5 fruit fly cellular contexts compared by ENCODE assay signal in the genomic region with DNA sequence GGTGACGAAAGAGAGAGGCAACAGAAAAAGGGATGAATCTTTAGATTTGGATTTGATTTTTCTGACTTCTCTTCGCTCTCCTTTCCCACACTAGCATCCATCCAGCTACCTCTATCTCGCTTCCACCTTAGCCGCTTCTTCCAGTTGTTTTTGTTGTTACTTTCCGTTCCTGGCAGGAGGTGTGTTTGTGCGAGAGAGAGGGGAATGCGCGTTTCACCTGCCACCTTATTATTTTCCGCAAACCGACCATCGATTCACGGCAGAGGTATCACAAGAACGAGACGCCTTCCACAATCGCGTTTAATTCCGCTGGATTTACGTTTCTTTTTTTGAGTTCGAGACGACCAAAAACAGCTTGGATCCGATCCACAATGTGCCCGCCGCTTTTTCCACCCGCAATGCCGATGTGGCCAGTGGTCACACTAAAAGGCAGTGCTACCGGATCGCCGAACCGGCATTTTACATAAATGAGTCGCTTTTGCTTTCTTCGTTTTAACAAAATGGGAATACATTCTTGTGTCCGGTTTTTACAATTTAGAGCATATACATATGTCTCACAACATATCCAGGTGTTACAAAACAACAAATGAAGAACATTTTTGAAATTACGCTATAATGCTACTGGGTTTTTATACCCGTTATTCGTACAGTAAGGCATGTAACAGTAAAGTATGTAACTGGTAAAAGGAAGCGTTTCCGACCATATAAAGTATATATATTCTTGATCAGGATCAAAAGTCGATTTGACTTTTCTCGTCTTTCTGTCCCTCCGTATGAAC.
TF ChIP-seq lines count a peak whose summit lies in the region.

Gene alpha-Man-Ia, minus strand, starts transcription at position 392 of the 779 bp plus-strand sequence.

- peak; percentile 41 for TF ChIP-seq CTCF in whole organism, embryonic (GFP tag; optimal IDR thresholded peaks at IDR 0.05; lab: Kevin White, UChicago)

TF ChIP-seq in whole organism, adult, 20 proteins besides CTCF, POLR2A, EP300 and RAD21:
- peak; percentile 42 for TF ChIP-seq Crg-1 (GFP tag; optimal IDR thresholded peaks at IDR 0.05; lab: Kevin White, UChicago)
- peak; percentile 8 for TF ChIP-seq toe (GFP tag; optimal IDR thresholded peaks at IDR 0.05; lab: Kevin White, UChicago)
- peak; percentile 46 for TF ChIP-seq Mnt (GFP tag; optimal IDR thresholded peaks at IDR 0.05; lab: Kevin White, UChicago)
- no peak for TF ChIP-seq Clk (GFP tag; optimal IDR thresholded peaks at IDR 0.05; lab: Kevin White, UChicago)
- TF ChIP-seq pad (GFP tag; optimal IDR thresholded peaks at IDR 0.05; lab: Kevin White, UChicago): peak; percentile 4
- no peak for TF ChIP-seq CG11617 (GFP tag; optimal IDR thresholded peaks at IDR 0.05; lab: Kevin White, UChicago)
- TF ChIP-seq bab1 (GFP tag; optimal IDR thresholded peaks at IDR 0.05; lab: Kevin White, UChicago): peak; percentile 39
- no peak for TF ChIP-seq CG33017 (tag; optimal IDR thresholded peaks at IDR 0.05; lab: Kevin White, UChicago)
- peak; percentile 39 for TF ChIP-seq CG5204 (GFP tag; optimal IDR thresholded peaks at IDR 0.05; lab: Kevin White, UChicago)
- no peak for TF ChIP-seq ovo (GFP tag; optimal IDR thresholded peaks at IDR 0.05; lab: Kevin White, UChicago)
- TF ChIP-seq CG12768 (GFP tag; optimal IDR thresholded peaks at IDR 0.05; lab: Kevin White, UChicago): no peak
- TF ChIP-seq tj (GFP tag; optimal IDR thresholded peaks at IDR 0.05; lab: Kevin White, UChicago): no peak
- peak; percentile 48 for TF ChIP-seq CG1620 (GFP tag; optimal IDR thresholded peaks at IDR 0.05; lab: Kevin White, UChicago)

TF ChIP-seq in whole organism, embryonic, 481 proteins besides CTCF, POLR2A, EP300 and RAD21 (continues in another document):
- TF ChIP-seq CG4424 (GFP tag; optimal IDR thresholded peaks at IDR 0.05; lab: Kevin White, UChicago): no peak
- TF ChIP-seq CG17328 (GFP tag; IDR thresholded peaks at IDR 0.05; lab: Robert Waterston, UW): no peak
- no peak for TF ChIP-seq Hand (GFP tag; optimal IDR thresholded peaks at IDR 0.05; lab: Kevin White, UChicago)
- peak; percentile 97 for TF ChIP-seq pros (GFP tag; optimal IDR thresholded peaks at IDR 0.05; lab: Kevin White, UChicago)
- no peak for TF ChIP-seq Bteb2 (GFP tag; optimal IDR thresholded peaks at IDR 0.05; lab: Kevin White, UChicago)
- TF ChIP-seq CG11093 (GFP tag; IDR thresholded peaks at IDR 0.05; lab: Robert Waterston, UW): no peak
- peak; percentile 27 for TF ChIP-seq Meics (GFP tag; optimal IDR thresholded peaks at IDR 0.05; lab: Kevin White, UChicago)
- TF ChIP-seq psq (GFP tag; optimal IDR thresholded peaks at IDR 0.05; lab: Kevin White, UChicago): no peak
- peak; percentile 5 for TF ChIP-seq Six4 (GFP tag; optimal IDR thresholded peaks at IDR 0.05; lab: Kevin White, UChicago)
- TF ChIP-seq vvl (GFP tag; IDR thresholded peaks at IDR 0.05; lab: Robert Waterston, UW): peak; percentile 30; the same call in 1 of the 2 replicates
- peak; percentile 31 for TF ChIP-seq zfh2 (GFP tag; optimal IDR thresholded peaks at IDR 0.05; lab: Kevin White, UChicago)
- TF ChIP-seq CG15479 (GFP tag; optimal IDR thresholded peaks at IDR 0.05; lab: Kevin White, UChicago): no peak
- TF ChIP-seq zen2 (GFP tag; IDR thresholded peaks at IDR 0.05; lab: Robert Waterston, UW; ENCODE audit: partially characterized antibody): no peak
- no peak for TF ChIP-seq CG6854 (GFP tag; optimal IDR thresholded peaks at IDR 0.05; lab: Kevin White, UChicago)
- no peak for TF ChIP-seq cas (GFP tag; IDR thresholded peaks at IDR 0.05; lab: Robert Waterston, UW)
- no peak for TF ChIP-seq CG13894 (tag; optimal IDR thresholded peaks at IDR 0.05; lab: Kevin White, UChicago)
- no peak for TF ChIP-seq gro (GFP tag; optimal IDR thresholded peaks at IDR 0.05; lab: Kevin White, UChicago)
- TF ChIP-seq ro (GFP tag; IDR thresholded peaks at IDR 0.05; lab: Robert Waterston, UW): no peak

TF ChIP-seq in whole organism, prepupa, 60 proteins besides CTCF, POLR2A, EP300 and RAD21 (continues in another document):
- TF ChIP-seq OdsH (GFP tag; optimal IDR thresholded peaks at IDR 0.05; lab: Kevin White, UChicago) (peak; percentile 7), vri (GFP tag; optimal IDR thresholded peaks at IDR 0.05; lab: Kevin White, UChicago) (no peak), Lpt (GFP tag; optimal IDR thresholded peaks at IDR 0.05; lab: Kevin White, UChicago) (no peak), CG11294 (GFP tag; IDR thresholded peaks at IDR 0.05; lab: Robert Waterston, UW) (no peak), pdm3 (GFP tag; optimal IDR thresholded peaks at IDR 0.05; lab: Kevin White, UChicago) (peak; percentile 30), net (GFP tag; optimal IDR thresholded peaks at IDR 0.05; lab: Kevin White, UChicago) (peak; percentile 25), dsx (GFP tag; optimal IDR thresholded peaks at IDR 0.05; lab: Kevin White, UChicago; ENCODE audit: poor library complexity, severe bottlenecking) (no peak), CG11902 (GFP tag; optimal IDR thresholded peaks at IDR 0.05; lab: Kevin White, UChicago) (no peak), Sox15 (GFP tag; optimal IDR thresholded peaks at IDR 0.05; lab: Kevin White, UChicago) (no peak), CG11762 (GFP tag; optimal IDR thresholded peaks at IDR 0.05; lab: Kevin White, UChicago; ENCODE audit: insufficient read depth) (no peak), CG10631 (GFP tag; optimal IDR thresholded peaks at IDR 0.05; lab: Kevin White, UChicago) (peak; percentile 3), CG32006 (GFP tag; optimal IDR thresholded peaks at IDR 0.05; lab: Kevin White, UChicago) (peak; percentile 11), CG8119 (GFP tag; IDR thresholded peaks at IDR 0.05; lab: Robert Waterston, UW) (no peak), Eip75B (GFP tag; optimal IDR thresholded peaks at IDR 0.05; lab: Kevin White, UChicago) (peak; percentile 9), Met (GFP tag; optimal IDR thresholded peaks at IDR 0.05; lab: Kevin White, UChicago) (peak; percentile 5), Gug (GFP tag; IDR thresholded peaks at IDR 0.05; lab: Robert Waterston, UW) (no peak), esn (GFP tag; optimal IDR thresholded peaks at IDR 0.05; lab: Kevin White, UChicago) (no peak), achi (GFP tag; optimal IDR thresholded peaks at IDR 0.05; lab: Kevin White, UChicago) (peak; percentile 17)

TF ChIP-seq in whole organism, pupa, 21 proteins besides CTCF, POLR2A, EP300 and RAD21:
- TF ChIP-seq Pif1B (GFP tag; optimal IDR thresholded peaks at IDR 0.05; lab: Kevin White, UChicago) (no peak), CG4496 (GFP tag; IDR thresholded peaks at IDR 0.05; lab: Robert Waterston, UW) (0 out of 3 replicates have a peak, but pooled peaks have one; percentile 25)

TF ChIP-seq in whole organism, wandering third instar larva, 38 proteins besides CTCF, POLR2A, EP300 and RAD21:
- TF ChIP-seq CG9705 (GFP tag; optimal IDR thresholded peaks at IDR 0.05; lab: Kevin White, UChicago) (peak; percentile 17), psq (GFP tag; optimal IDR thresholded peaks at IDR 0.05; lab: Kevin White, UChicago) (peak; percentile 69), Rel (GFP tag; optimal IDR thresholded peaks at IDR 0.05; lab: Kevin White, UChicago) (no peak), Rel (tag; optimal IDR thresholded peaks at IDR 0.05; lab: Kevin White, UChicago) (no peak), br (GFP tag; optimal IDR thresholded peaks at IDR 0.05; lab: Kevin White, UChicago) (no peak), brk (GFP tag; optimal IDR thresholded peaks at IDR 0.05; lab: Kevin White, UChicago) (no peak), foxo (GFP tag; optimal IDR thresholded peaks at IDR 0.05; lab: Kevin White, UChicago) (peak in 1 of 2 experiments; percentile 34), Hr78 (GFP tag; optimal IDR thresholded peaks at IDR 0.05; lab: Kevin White, UChicago) (no peak), ey (GFP tag; optimal IDR thresholded peaks at IDR 0.05; lab: Kevin White, UChicago) (peak; percentile 13), tai (GFP tag; optimal IDR thresholded peaks at IDR 0.05; lab: Kevin White, UChicago) (peak; percentile 69), HLH106 (tag; optimal IDR thresholded peaks at IDR 0.05; lab: Kevin White, UChicago) (peak; percentile 26), Hnf4 (GFP tag; optimal IDR thresholded peaks at IDR 0.05; lab: Kevin White, UChicago) (peak; percentile 32), fru (GFP tag; optimal IDR thresholded peaks at IDR 0.05; lab: Kevin White, UChicago) (peak; percentile 24), CG32264 (GFP tag; optimal IDR thresholded peaks at IDR 0.05; lab: Kevin White, UChicago) (no peak)
